Worm (Caenorhabditis elegans): Measurements from ENCODE around the gene K03B8.6.

The K03B8.6 gene

DNA sequence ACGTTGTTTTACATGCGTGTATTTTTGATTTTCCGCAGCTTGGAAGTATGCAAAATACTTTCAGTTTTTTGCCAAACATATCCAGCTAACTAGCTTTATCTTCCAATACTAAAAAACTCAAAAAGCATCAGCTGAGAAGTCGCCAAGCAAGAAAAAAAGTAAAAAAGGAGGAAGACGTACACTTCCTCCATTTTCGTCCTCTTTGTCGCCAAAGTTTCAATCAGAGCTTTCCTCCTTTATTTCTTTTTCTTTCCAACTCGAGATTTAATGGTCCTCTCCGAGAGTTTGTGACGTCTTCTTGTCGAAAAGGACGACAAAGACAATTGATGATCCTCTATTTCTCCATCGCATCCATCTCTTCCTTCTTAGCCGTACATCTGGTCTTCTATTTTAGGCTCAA, 26.8 kb upstream of the K03B8.6 start:
- TF ChIP-seq tbx-8 (GFP tag; optimal IDR thresholded peaks at IDR 0.05) = no peak
- TF ChIP-seq nhr-28 (tag; optimal IDR thresholded peaks at IDR 0.05) = no peak

DNA sequence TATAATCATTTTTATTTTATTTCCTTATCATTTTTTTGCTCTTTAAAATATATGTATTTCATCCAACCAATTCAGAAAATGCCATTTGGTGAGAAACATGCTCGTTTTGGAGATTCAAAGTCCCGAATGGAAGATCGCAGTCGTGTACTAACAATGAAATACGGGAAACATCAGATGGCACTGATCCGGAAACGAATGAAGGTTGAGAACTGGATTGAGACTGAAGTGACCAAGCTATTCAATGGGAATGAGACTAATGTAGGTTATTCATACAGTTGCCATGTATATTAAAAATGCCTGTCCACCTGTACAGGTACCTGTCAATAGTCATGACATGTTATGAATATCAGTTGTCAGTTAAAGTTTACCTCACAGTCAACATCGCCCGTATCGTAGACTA, 24.4 kb upstream of the K03B8.6 start, which contains the start of gene F55C10.5:
Gene F55C10.5, plus strand, starts transcription at position 74 of the 400 bp plus-strand sequence.
- TF ChIP-seq flh-1 (GFP tag; optimal IDR thresholded peaks at IDR 0.05) (no peak), elt-3 (tag; optimal IDR thresholded peaks at IDR 0.05) (no peak), unc-62 (GFP tag; optimal IDR thresholded peaks at IDR 0.05) (no peak), mab-5 (tag; optimal IDR thresholded peaks at IDR 0.05) (no peak), nhr-12 (tag; optimal IDR thresholded peaks at IDR 0.05) (no peak), mep-1 (tag; optimal IDR thresholded peaks at IDR 0.05) (no peak)

DNA sequence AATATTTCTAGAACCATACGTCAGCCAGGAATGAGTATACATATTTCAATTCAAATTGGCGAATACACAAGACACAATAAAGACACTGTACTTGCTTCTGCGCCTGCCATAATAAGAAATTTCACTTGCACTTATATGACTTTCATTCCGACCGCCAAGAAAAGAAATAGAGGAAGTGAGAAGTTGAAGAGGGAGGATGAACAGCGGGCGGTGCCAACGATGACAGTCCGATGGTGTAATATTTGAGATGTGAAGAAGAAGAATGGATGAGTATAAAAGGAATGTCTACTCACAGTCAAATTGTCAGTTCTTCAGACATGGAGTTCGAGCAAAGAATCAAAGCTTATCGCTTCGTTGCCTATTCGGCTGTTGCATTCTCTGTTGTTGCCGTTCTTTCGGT, 22.3 kb upstream of the K03B8.6 start, which contains the start of gene col-154:
Gene col-154, plus strand, starts transcription at position 301 of the 400 bp plus-strand sequence.
- no peak for TF ChIP-seq bed-3 (GFP tag; optimal IDR thresholded peaks at IDR 0.05)
- TF ChIP-seq lin-32 (GFP tag; optimal IDR thresholded peaks at IDR 0.05) = no peak
- no peak for TF ChIP-seq elt-1 (tag; optimal IDR thresholded peaks at IDR 0.05; ENCODE audit: borderline replicate concordance, insufficient read depth)
- no peak for TF ChIP-seq nhr-2 (tag; optimal IDR thresholded peaks at IDR 0.05)
- TF ChIP-seq ceh-83 (GFP tag; optimal IDR thresholded peaks at IDR 0.05) = no peak
- no peak for TF ChIP-seq ceh-43 (GFP tag; optimal IDR thresholded peaks at IDR 0.05)
- no peak for TF ChIP-seq sem-2 (GFP tag; optimal IDR thresholded peaks at IDR 0.05)
- TF ChIP-seq lsy-2 (tag; optimal IDR thresholded peaks at IDR 0.05) = no peak
- no peak for TF ChIP-seq unc-39 (tag; optimal IDR thresholded peaks at IDR 0.05)
- no peak for TF ChIP-seq zip-8 (tag; optimal IDR thresholded peaks at IDR 0.05)
- no peak for TF ChIP-seq mep-1 (tag; optimal IDR thresholded peaks at IDR 0.05)
- TF ChIP-seq hlh-1 (tag; optimal IDR thresholded peaks at IDR 0.05) = no peak

DNA sequence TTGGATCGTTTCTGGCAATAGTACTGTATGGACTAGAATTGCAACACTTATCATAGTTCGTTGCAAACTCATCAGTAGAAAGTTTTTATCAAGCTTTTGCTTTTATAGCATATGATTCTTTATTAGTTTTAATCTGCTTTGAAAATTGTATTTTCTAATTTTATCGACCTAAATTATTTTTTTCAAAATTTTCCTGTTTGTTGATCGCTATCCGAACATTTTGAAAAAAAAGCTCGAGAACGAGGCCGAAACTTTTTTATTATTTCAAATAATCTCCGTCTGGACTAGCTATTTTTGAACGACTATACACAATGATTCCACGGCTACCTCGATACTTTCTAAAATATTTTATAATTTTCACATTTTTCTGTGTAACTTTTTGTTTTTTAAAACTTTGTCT, 21.0 kb upstream of the K03B8.6 start, which contains the start of gene F55C10.4:
Gene F55C10.4, plus strand, starts transcription at position 301 of the 400 bp plus-strand sequence.
- TF ChIP-seq ceh-43 (GFP tag; optimal IDR thresholded peaks at IDR 0.05) = no peak

DNA sequence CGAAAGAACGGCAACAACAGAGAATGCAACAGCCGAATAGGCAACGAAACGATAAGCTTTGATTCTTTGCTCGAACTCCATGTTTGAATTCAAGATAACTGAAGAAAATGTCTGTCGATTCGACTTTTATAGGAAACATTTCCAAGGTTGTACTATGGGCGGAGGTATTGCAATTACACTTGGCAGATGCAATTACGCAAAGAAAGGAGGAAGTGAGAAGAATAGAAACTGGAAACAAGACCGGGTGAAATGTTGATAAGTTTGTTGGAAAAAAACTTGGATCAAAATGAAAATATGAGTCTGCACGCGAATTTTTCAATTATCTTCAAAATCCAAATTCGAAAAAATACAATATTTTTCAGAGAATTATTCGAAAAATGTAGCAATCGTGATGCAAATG, 17.6 kb upstream of the K03B8.6 start, which contains the start of gene col-155:
Gene col-155, minus strand, starts transcription at position 101 of the 400 bp plus-strand sequence.
- no peak for TF ChIP-seq ztf-11 (tag; optimal IDR thresholded peaks at IDR 0.05)
- no peak for TF ChIP-seq ces-1 (GFP tag; optimal IDR thresholded peaks at IDR 0.05)
- no peak for TF ChIP-seq unc-39 (tag; optimal IDR thresholded peaks at IDR 0.05)

DNA sequence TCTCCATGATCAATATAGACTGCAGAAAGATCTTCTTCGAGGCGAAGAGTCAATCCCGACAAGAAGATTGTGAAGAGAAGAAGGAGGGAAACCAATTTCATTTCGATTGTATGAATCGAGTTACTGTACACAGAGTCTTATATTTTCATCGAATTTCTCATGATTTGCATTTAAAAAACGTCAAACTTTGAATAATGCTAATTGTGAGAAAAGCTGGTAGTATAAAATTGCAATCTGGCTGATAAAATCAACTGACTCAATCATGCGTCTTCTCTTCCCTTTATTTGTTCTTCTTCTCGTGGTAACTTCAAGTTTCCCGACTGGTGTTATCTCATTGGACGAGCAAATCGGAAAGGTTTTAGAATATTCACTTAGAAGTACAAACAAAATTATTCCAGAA, 17.0 kb upstream of the K03B8.6 start, which contains the start of the genes K03B8.11 and K03B8.14:
Gene K03B8.11, minus strand, starts transcription at position 101 of the 400 bp plus-strand sequence.
Gene K03B8.14, plus strand, starts transcription at position 110 of the 400 bp plus-strand sequence.
- TF ChIP-seq elt-3 (tag; optimal IDR thresholded peaks at IDR 0.05) (no peak), nhr-76 (tag; optimal IDR thresholded peaks at IDR 0.05) (no peak), nhr-12 (tag; optimal IDR thresholded peaks at IDR 0.05) (no peak), pha-4 (tag; optimal IDR thresholded peaks at IDR 0.05) (no peak), drap-1 (GFP tag; optimal IDR thresholded peaks at IDR 0.05) (no peak), lin-13 (tag; optimal IDR thresholded peaks at IDR 0.05) (no peak), ham-2 (GFP tag; optimal IDR thresholded peaks at IDR 0.05) (no peak), zip-8 (tag; optimal IDR thresholded peaks at IDR 0.05) (no peak), bed-3 (GFP tag; optimal IDR thresholded peaks at IDR 0.05) (no peak), blmp-1 (tag; optimal IDR thresholded peaks at IDR 0.05) (no peak)

DNA sequence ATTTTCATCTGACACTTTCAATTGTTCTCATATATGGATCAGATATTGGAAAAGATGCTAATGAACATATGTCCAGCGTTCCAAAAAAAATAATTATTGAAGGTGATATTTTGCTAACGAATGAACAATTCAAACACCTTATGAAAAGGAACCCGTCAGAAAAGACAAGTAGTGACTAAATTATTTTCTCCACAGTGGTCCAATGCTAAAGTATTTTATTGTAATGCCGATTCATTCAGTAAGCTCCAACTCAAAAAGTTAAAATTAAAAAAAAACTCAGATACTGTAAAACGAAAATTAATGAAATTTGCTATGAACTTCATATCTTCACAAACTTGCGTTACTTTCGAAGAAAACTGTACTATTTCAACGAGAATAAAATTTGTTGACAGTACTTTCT, 15.4 kb upstream of the K03B8.6 start, which contains the start of gene nas-16:
Gene nas-16, plus strand, starts transcription at position 301 of the 400 bp plus-strand sequence.
- no peak for TF ChIP-seq M03D4.4 (tag; optimal IDR thresholded peaks at IDR 0.05)
- TF ChIP-seq mep-1 (tag; optimal IDR thresholded peaks at IDR 0.05) = no peak
- TF ChIP-seq tbx-8 (GFP tag; optimal IDR thresholded peaks at IDR 0.05) = no peak
- no peak for TF ChIP-seq elt-3 (tag; optimal IDR thresholded peaks at IDR 0.05)
